Worm (Caenorhabditis elegans) whole organism, L3 larva: ENCODE data around the gene Y4C6A.3.

Experiments
- aly-2 ChIP-seq: fragments of 150-350 bp; optimal IDR thresholded peaks from 2 replicates; lab custom pipeline; 2014; ENCODE audit warnings: missing biosample characterization, missing genetic modification characterization
- ama-1 ChIP-seq: fragments of 150-350 bp; optimal IDR thresholded peaks from 2 replicates; lab custom pipeline; 2018
- ceh-28 ChIP-seq: fragments of 150-350 bp; optimal IDR thresholded peaks from 2 replicates; lab custom pipeline; 2014; ENCODE audit warnings: missing biosample characterization, missing genetic modification reagents, missing genetic modification characterization
- ceh-82 ChIP-seq: fragments of 150-350 bp; optimal IDR thresholded peaks from 2 replicates; lab custom pipeline; 2014; ENCODE audit warnings: missing biosample characterization, missing genetic modification characterization
- ceh-9 ChIP-seq: sonication (generic microtip); optimal IDR thresholded peaks from 2 replicates; lab custom pipeline; 2018; ENCODE audit warnings: missing biosample characterization, missing genetic modification characterization
- daf-12 ChIP-seq: fragments of 150-350 bp; optimal IDR thresholded peaks from 2 replicates; lab custom pipeline; 2014; ENCODE audit warnings: missing biosample characterization, missing genetic modification reagents, missing genetic modification characterization
- egl-27 ChIP-seq: sonication (generic microtip); optimal IDR thresholded peaks from 4 replicates; lab custom pipeline; 2017; ENCODE audit warnings: missing biosample characterization, missing genetic modification reagents, missing genetic modification characterization
- egl-5 ChIP-seq: fragments of 150-350 bp; optimal IDR thresholded peaks from 2 replicates; lab custom pipeline; 2017; ENCODE audit warnings: missing biosample characterization, missing genetic modification reagents, missing genetic modification characterization, inconsistent platforms
- elt-1 ChIP-seq: fragments of 150-350 bp; optimal IDR thresholded peaks from 2 replicates; lab custom pipeline; 2014; ENCODE audit warnings: missing biosample characterization, missing genetic modification characterization
- elt-2 ChIP-seq: sonication (generic microtip); optimal IDR thresholded peaks from 2 replicates; lab custom pipeline; 2016; ENCODE audit warnings: missing genetic modification reagents, mild to moderate bottlenecking, missing genetic modification characterization, missing compliant biosample characterization
- elt-3 ChIP-seq, 3 experiments: fragments of 150-350 bp in 1 of 3; sonication (generic microtip) in 2 of 3; optimal IDR thresholded peaks; 2 replicates in 2 of 3; 4 replicates in 1 of 3; lab custom pipeline; 2014 to 2017; ENCODE audit warnings: missing biosample characterization in 3 of 3, missing genetic modification characterization in 3 of 3
- eor-1 ChIP-seq, 2 experiments: fragments of 150-350 bp; optimal IDR thresholded peaks; 2 replicates each; lab custom pipeline; 2014 to 2018; ENCODE audit warnings: missing biosample characterization in 2 of 2, missing genetic modification characterization in 2 of 2
- fkh-10 ChIP-seq: sonication (generic microtip); optimal IDR thresholded peaks from 2 replicates; lab custom pipeline; 2017; ENCODE audit warnings: missing biosample characterization, missing genetic modification reagents, missing genetic modification characterization
- fkh-2 ChIP-seq: fragments of 150-350 bp; optimal IDR thresholded peaks from 2 replicates; lab custom pipeline; 2014; ENCODE audit warnings: missing biosample characterization, missing genetic modification reagents, missing genetic modification characterization
- fos-1 ChIP-seq: fragments of 150-350 bp; optimal IDR thresholded peaks from 2 replicates; lab custom pipeline; 2014; ENCODE audit warnings: missing biosample characterization, missing genetic modification characterization
- hmg-11 ChIP-seq: sonication (generic microtip); optimal IDR thresholded peaks from 2 replicates; lab custom pipeline; 2016; ENCODE audit warnings: missing genetic modification characterization, missing compliant biosample characterization
- jun-1 ChIP-seq: fragments of 150-350 bp; optimal IDR thresholded peaks from 2 replicates; lab custom pipeline; 2014; ENCODE audit warnings: missing biosample characterization, missing genetic modification reagents, missing genetic modification characterization
- lin-15B ChIP-seq: fragments of 150-350 bp; optimal IDR thresholded peaks from 2 replicates; lab custom pipeline; 2014; ENCODE audit warnings: missing biosample characterization, missing genetic modification characterization
- lsy-12 ChIP-seq: sonication (generic microtip); optimal IDR thresholded peaks from 2 replicates; lab custom pipeline; 2016; ENCODE audit warnings: mild to moderate bottlenecking, missing genetic modification characterization, missing compliant biosample characterization
- mdl-1 ChIP-seq: fragments of 150-350 bp; optimal IDR thresholded peaks from 2 replicates; lab custom pipeline; 2014; ENCODE audit warnings: missing biosample characterization, missing genetic modification characterization
- mml-1 ChIP-seq: fragments of 150-350 bp; sonication (generic microtip); optimal IDR thresholded peaks from 3 replicates; lab custom pipeline; 2014; ENCODE audit warnings: missing biosample characterization, missing genetic modification characterization
- nfya-1 ChIP-seq: sonication (generic microtip); optimal IDR thresholded peaks from 2 replicates; lab custom pipeline; 2017; ENCODE audit warnings: missing genetic modification characterization, mild to moderate bottlenecking, missing compliant biosample characterization, antibody characterized with exemption, moderate library complexity; ENCODE audit not compliant: insufficient read depth
- nhr-11 ChIP-seq: fragments of 150-350 bp; optimal IDR thresholded peaks from 2 replicates; lab custom pipeline; 2014; ENCODE audit warnings: missing biosample characterization, missing genetic modification characterization
- nhr-12 ChIP-seq: fragments of 150-350 bp; optimal IDR thresholded peaks from 2 replicates; lab custom pipeline; 2014; ENCODE audit warnings: missing biosample characterization, missing genetic modification characterization
- nhr-23 ChIP-seq: fragments of 150-350 bp; optimal IDR thresholded peaks from 2 replicates; lab custom pipeline; 2014; ENCODE audit warnings: missing biosample characterization, missing genetic modification reagents, missing genetic modification characterization
- nhr-237 ChIP-seq: fragments of 150-350 bp; optimal IDR thresholded peaks from 2 replicates; lab custom pipeline; 2014; ENCODE audit warnings: missing biosample characterization, missing genetic modification characterization
- nhr-25 ChIP-seq: sonication (generic microtip); optimal IDR thresholded peaks from 2 replicates; lab custom pipeline; 2017; ENCODE audit warnings: missing biosample characterization, missing genetic modification characterization
- nhr-28 ChIP-seq: fragments of 150-350 bp; optimal IDR thresholded peaks from 2 replicates; lab custom pipeline; 2014; ENCODE audit warnings: missing biosample characterization, missing genetic modification characterization
- nhr-43 ChIP-seq: sonication (generic microtip); optimal IDR thresholded peaks from 2 replicates; lab custom pipeline; 2016; ENCODE audit warnings: mild to moderate bottlenecking, missing genetic modification characterization, missing compliant biosample characterization; ENCODE audit not compliant: poor library complexity, severe bottlenecking
- nhr-76 ChIP-seq: fragments of 150-350 bp; sonication (generic microtip); optimal IDR thresholded peaks from 5 replicates; lab custom pipeline; 2014; ENCODE audit warnings: missing biosample characterization, missing genetic modification characterization
- snpc-4 ChIP-seq: fragments of 150-350 bp; optimal IDR thresholded peaks from 2 replicates; lab custom pipeline; 2014; ENCODE audit warnings: missing biosample characterization, missing genetic modification characterization
- tbx-2 ChIP-seq: sonication (generic microtip); optimal IDR thresholded peaks from 2 replicates; lab custom pipeline; 2016; ENCODE audit warnings: mild to moderate bottlenecking, missing genetic modification characterization, missing compliant biosample characterization
- unc-39 ChIP-seq: sonication (generic microtip); optimal IDR thresholded peaks from 4 replicates; lab custom pipeline; 2017; ENCODE audit warnings: missing biosample characterization, missing genetic modification characterization
- unc-62 ChIP-seq: fragments of 150-350 bp; sonication (generic microtip); optimal IDR thresholded peaks from 4 replicates; lab custom pipeline; 2014; ENCODE audit warnings: missing biosample characterization, missing genetic modification reagents, missing genetic modification characterization
- zag-1 ChIP-seq: fragments of 150-350 bp; optimal IDR thresholded peaks from 2 replicates; lab custom pipeline; 2014; ENCODE audit warnings: missing biosample characterization, missing genetic modification characterization
- ztf-11 ChIP-seq: fragments of 150-350 bp; optimal IDR thresholded peaks from 2 replicates; lab custom pipeline; 2014; ENCODE audit warnings: missing biosample characterization, missing genetic modification characterization
- ztf-4 ChIP-seq: fragments of 150-350 bp; optimal IDR thresholded peaks from 2 replicates; lab custom pipeline; 2014; ENCODE audit warnings: missing biosample characterization, missing genetic modification characterization

Gene Y4C6A.3

ce11 chrIV:5482231-5482630, 26.3 kb upstream of the Y4C6A.3 start, which contains the start of gene T11F8.12:
Gene T11F8.12 (minus strand): TSS chrIV:5482331.
- TF ChIP-seq ceh-9 (tag; lab: Kevin White, UChicago), result no peak
- no peak for TF ChIP-seq nhr-12 (tag; lab: Kevin White, UChicago)
- no peak for TF ChIP-seq eor-1 (tag; optimal IDR thresholded peaks at IDR 0.05; lab: Kevin White, UChicago)
- no peak for TF ChIP-seq nhr-43 (tag; lab: Kevin White, UChicago)
- TF ChIP-seq jun-1 (tag; lab: Kevin White, UChicago), result no peak
- no peak for TF ChIP-seq nfya-1 (tag; lab: Kevin White, UChicago)
- TF ChIP-seq elt-3 (tag; optimal IDR thresholded peaks at IDR 0.05; lab: Kevin White, UChicago), result no peak
- no peak for TF ChIP-seq nhr-11
- no peak for TF ChIP-seq ztf-4 (tag; lab: Kevin White, UChicago)
- no peak for TF ChIP-seq ama-1 (lab: Kevin White, UChicago)
- TF ChIP-seq tbx-2 (tag; lab: Kevin White, UChicago), result no peak
- TF ChIP-seq fkh-2, result no peak
- no peak for TF ChIP-seq hmg-11 (tag; lab: Kevin White, UChicago)
- no peak for TF ChIP-seq ceh-28 (tag; lab: Kevin White, UChicago)

- no peak for TF ChIP-seq nhr-237 (tag; lab: Kevin White, UChicago)
- no peak for TF ChIP-seq ztf-11 (tag; lab: Kevin White, UChicago)
- TF ChIP-seq elt-2 (tag; lab: Kevin White, UChicago), result no peak
- no peak for TF ChIP-seq lin-15B
- TF ChIP-seq unc-39 (tag; lab: Kevin White, UChicago), result no peak
- TF ChIP-seq fkh-10 (GFP tag; lab: Kevin White, UChicago), result no peak
- TF ChIP-seq lsy-12, result no peak
- TF ChIP-seq aly-2 (tag; lab: Kevin White, UChicago), result no peak
- no peak for TF ChIP-seq ceh-82 (tag; lab: Kevin White, UChicago)
- no peak for TF ChIP-seq elt-1 (tag; lab: Kevin White, UChicago)
- no peak for TF ChIP-seq nhr-76 (tag; lab: Kevin White, UChicago)
- no peak for TF ChIP-seq jun-1 (tag; lab: Kevin White, UChicago)
- TF ChIP-seq ztf-4 (tag; lab: Kevin White, UChicago), result no peak
These were observed 23.4 kb upstream of the Y4C6A.3 start, which contains the start of gene T11F8.1 for ce11 chrIV:5479289-5479688. Gene T11F8.1 (plus strand): TSS chrIV:5479589.

DNA sequence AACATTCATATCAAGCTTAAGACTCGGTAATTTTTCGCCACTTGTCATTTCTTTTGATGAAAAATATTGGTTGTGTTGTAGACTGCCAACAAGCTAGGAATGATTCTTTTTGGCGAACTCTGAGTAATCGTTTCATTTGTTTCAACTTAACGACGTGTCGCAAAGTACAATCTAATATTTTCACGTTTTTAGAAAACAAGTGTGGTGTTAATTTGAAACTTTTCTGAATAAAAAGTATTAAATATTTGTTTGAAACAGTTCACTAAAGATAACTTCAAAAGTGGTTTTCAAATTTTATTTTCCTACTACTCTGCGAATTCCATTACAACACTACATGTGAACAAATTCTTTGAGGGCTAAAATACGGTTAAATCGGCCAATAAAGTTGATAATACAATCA, 20.6 kb upstream of the Y4C6A.3 start, which contains the start of gene T11F8.4:
T11F8.4 (minus strand) TSS at position 101 of the 400 bp plus-strand sequence.
- TF ChIP-seq elt-3 (tag; optimal IDR thresholded peaks at IDR 0.05; lab: Kevin White, UChicago) (no peak), egl-27 (tag; lab: Kevin White, UChicago) (no peak), zag-1 (tag; lab: Kevin White, UChicago) (no peak), fos-1 (tag; lab: Kevin White, UChicago) (no peak), nhr-25 (tag; lab: Kevin White, UChicago) (no peak), mml-1 (tag; lab: Kevin White, UChicago) (no peak), ama-1 (lab: Kevin White, UChicago) (no peak), nhr-12 (tag; lab: Kevin White, UChicago) (no peak), nfya-1 (tag; lab: Kevin White, UChicago) (no peak), jun-1 (tag; lab: Kevin White, UChicago) (no peak), nhr-23 (tag; lab: Kevin White, UChicago) (no peak), nhr-43 (tag; lab: Kevin White, UChicago) (no peak), nhr-28 (no peak), ztf-11 (tag; lab: Kevin White, UChicago) (no peak), ceh-28 (tag; lab: Kevin White, UChicago) (no peak), unc-62 (GFP tag; lab: Kevin White, UChicago) (no peak), snpc-4 (no peak)

DNA sequence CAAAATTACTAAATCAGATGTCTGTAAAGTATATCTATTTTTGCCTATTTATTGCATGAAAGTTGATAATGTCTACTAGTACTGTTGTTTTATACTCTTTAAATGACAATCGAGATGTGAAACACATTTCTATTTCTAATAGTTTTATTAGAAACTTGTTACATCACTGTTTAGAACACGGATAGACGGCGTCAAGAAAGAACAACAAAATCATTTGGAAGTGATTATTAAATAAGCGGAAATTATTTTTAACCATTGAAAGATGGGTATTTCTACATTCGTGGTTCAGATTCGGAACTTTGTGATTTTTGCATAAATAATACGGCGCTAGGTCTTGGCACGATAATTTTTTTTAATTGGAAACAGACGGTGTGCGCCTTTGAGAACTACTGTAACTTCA, 17.2 kb upstream of the Y4C6A.3 start:
- no peak for TF ChIP-seq egl-5 (tag; lab: Kevin White, UChicago)
- TF ChIP-seq mdl-1 (tag; lab: Kevin White, UChicago), result no peak
- no peak for TF ChIP-seq fkh-2
- TF ChIP-seq nhr-28, result no peak
- TF ChIP-seq jun-1 (tag; lab: Kevin White, UChicago), result no peak
- TF ChIP-seq nhr-23 (tag; lab: Kevin White, UChicago), result no peak
- TF ChIP-seq daf-12 (tag; lab: Kevin White, UChicago), result no peak
- no peak for TF ChIP-seq ama-1 (lab: Kevin White, UChicago)
- TF ChIP-seq hmg-11 (tag; lab: Kevin White, UChicago), result no peak
- no peak for TF ChIP-seq lin-15B
- TF ChIP-seq unc-39 (tag; lab: Kevin White, UChicago), result no peak
